Worm (Caenorhabditis elegans): ENCODE measurements around the gene T05G5.4.

Gene T05G5.4

ce11 chrIII:9748694-9749093 lies at the start of gene T05G5.4:
Gene T05G5.4, plus strand, starts transcription at chrIII:9748934.
- TF ChIP-seq T26A8.4 (GFP tag; IDR thresholded peaks at IDR 0.05), result no peak
- TF ChIP-seq R02D3.7 (tag; optimal IDR thresholded peaks at IDR 0.05), result no peak
- peak; percentile 29 for TF ChIP-seq lin-38 (GFP tag; IDR thresholded peaks at IDR 0.05)
- peak; percentile 36 for TF ChIP-seq unc-130 (GFP tag; optimal IDR thresholded peaks at IDR 0.05)
- TF ChIP-seq nhr-41 (GFP tag; IDR thresholded peaks at IDR 0.05), result no peak
- no peak for TF ChIP-seq skn-1 (tag; optimal IDR thresholded peaks at IDR 0.05)
- no peak for TF ChIP-seq mdt-29 (GFP tag; IDR thresholded peaks at IDR 0.05)
- TF ChIP-seq fkh-10 (GFP tag; optimal IDR thresholded peaks at IDR 0.05), result no peak
- no peak for TF ChIP-seq jun-1 (tag; optimal IDR thresholded peaks at IDR 0.05)
- no peak for TF ChIP-seq nhr-111 (GFP tag; optimal IDR thresholded peaks at IDR 0.05)
- TF ChIP-seq zfp-3 (GFP tag; conservative IDR thresholded peaks at IDR 0.05), result no peak
- TF ChIP-seq nhr-48 (tag; optimal IDR thresholded peaks at IDR 0.05), result no peak
- no peak for TF ChIP-seq hif-1 (tag; optimal IDR thresholded peaks at IDR 0.05)
- TF ChIP-seq spr-3 (GFP tag; optimal IDR thresholded peaks at IDR 0.05), result no peak
- no peak for TF ChIP-seq nhr-11 (tag; optimal IDR thresholded peaks at IDR 0.05)
- no peak for TF ChIP-seq tra-1 (GFP tag; IDR thresholded peaks at IDR 0.05)
- TF ChIP-seq set-16 (GFP tag; IDR thresholded peaks at IDR 0.05), result no peak
- TF ChIP-seq zip-11 (GFP tag; IDR thresholded peaks at IDR 0.05), result no peak
- no peak for TF ChIP-seq F26F4.8 (GFP tag; conservative IDR thresholded peaks at IDR 0.05)
- no peak for TF ChIP-seq nhr-102 (tag; optimal IDR thresholded peaks at IDR 0.05)
- peak; percentile 21 for TF ChIP-seq aly-2 (tag; optimal IDR thresholded peaks at IDR 0.05)
- no peak for TF ChIP-seq nhr-77 (tag; optimal IDR thresholded peaks at IDR 0.05)
- TF ChIP-seq ztf-7 (tag; optimal IDR thresholded peaks at IDR 0.05), result no peak
- TF ChIP-seq ces-1 (GFP tag; optimal IDR thresholded peaks at IDR 0.05), result no peak
- 0 out of 2 replicates have a peak, but pooled peaks have one; percentile 12 for TF ChIP-seq ctbp-1 (GFP tag; IDR thresholded peaks at IDR 0.05)
- no peak for TF ChIP-seq unc-39 (tag; optimal IDR thresholded peaks at IDR 0.05)
- no peak for TF ChIP-seq nhr-6 (tag; optimal IDR thresholded peaks at IDR 0.05)
- TF ChIP-seq egl-43 (GFP tag; IDR thresholded peaks at IDR 0.05), result no peak
- TF ChIP-seq lir-3 (tag; optimal IDR thresholded peaks at IDR 0.05), result no peak
- TF ChIP-seq rbr-2 (tag; optimal IDR thresholded peaks at IDR 0.05), result no peak
- TF ChIP-seq F37D6.2 (tag; optimal IDR thresholded peaks at IDR 0.05), result no peak
- TF ChIP-seq ceh-62 (tag; optimal IDR thresholded peaks at IDR 0.05), result no peak
- TF ChIP-seq gei-8 (GFP tag; optimal IDR thresholded peaks at IDR 0.05), result no peak
- TF ChIP-seq ceh-32 (tag; optimal IDR thresholded peaks at IDR 0.05; ENCODE audit: poor library complexity), result no peak
- 0 out of 2 replicates have a peak, but pooled peaks have one; percentile 11 for TF ChIP-seq arid-1 (GFP tag; conservative IDR thresholded peaks at IDR 0.05)
- TF ChIP-seq lsy-2 (tag; optimal IDR thresholded peaks at IDR 0.05), result no peak
- no peak for TF ChIP-seq Y105C5A.15 (GFP tag; IDR thresholded peaks at IDR 0.05)
- TF ChIP-seq F49E8.2 (tag; optimal IDR thresholded peaks at IDR 0.05; ENCODE audit: borderline replicate concordance), result no peak
- no peak for TF ChIP-seq madf-9 (GFP tag; conservative IDR thresholded peaks at IDR 0.05)
- TF ChIP-seq lin-1 (GFP tag; IDR thresholded peaks at IDR 0.05), result no peak
- no peak for TF ChIP-seq attf-4 (tag; optimal IDR thresholded peaks at IDR 0.05)
- TF ChIP-seq T20F7.1 (GFP tag; optimal IDR thresholded peaks at IDR 0.05), result no peak
- no peak for TF ChIP-seq nhr-42 (GFP tag; IDR thresholded peaks at IDR 0.05)
- no peak for TF ChIP-seq lin-13 (GFP tag; optimal IDR thresholded peaks at IDR 0.05)
- no peak for TF ChIP-seq lin-15B (tag; optimal IDR thresholded peaks at IDR 0.05)
- TF ChIP-seq Y75B8A.6 (GFP tag; IDR thresholded peaks at IDR 0.05), result no peak
- 0 out of 2 replicates have a peak, but pooled peaks have one; percentile 17 for TF ChIP-seq lim-7 (GFP tag; IDR thresholded peaks at IDR 0.05)
